Worm (Caenorhabditis elegans): ENCODE data around the gene lst-5.

The lst-5 gene

ce11 chrII:7060791-7061190 lies 38.1 kb downstream of the lst-5 start:
- no peak for TF ChIP-seq hmg-1.1 (GFP tag; IDR thresholded peaks at IDR 0.05)
- TF ChIP-seq hlh-30 (tag; optimal IDR thresholded peaks at IDR 0.05; ENCODE audit: insufficient read depth), result peak; percentile 41

- TF ChIP-seq ZK546.5 (tag; optimal IDR thresholded peaks at IDR 0.05) (no peak), dve-1 (tag; optimal IDR thresholded peaks at IDR 0.05; ENCODE audit: insufficient read depth) (no peak), tag-97 (GFP tag; IDR thresholded peaks at IDR 0.05) (no peak), nhr-48 (tag; optimal IDR thresholded peaks at IDR 0.05) (no peak), sdz-12 (GFP tag; optimal IDR thresholded peaks at IDR 0.05) (no peak), pqm-1 (tag; optimal IDR thresholded peaks at IDR 0.05) (no peak), lin-38 (GFP tag; IDR thresholded peaks at IDR 0.05) (no peak), dmd-8 (GFP tag; IDR thresholded peaks at IDR 0.05) (no peak), nhr-28 (tag; optimal IDR thresholded peaks at IDR 0.05) (no peak), unc-62 (GFP tag; optimal IDR thresholded peaks at IDR 0.05 in 1 of 2) (no peak), unc-62 (tag; optimal IDR thresholded peaks at IDR 0.05) (no peak), nhr-25 (tag; optimal IDR thresholded peaks at IDR 0.05; ENCODE audit: borderline replicate concordance, insufficient read depth) (no peak), daf-16 (GFP tag; optimal IDR thresholded peaks at IDR 0.05) (no peak), daf-16 (tag; optimal IDR thresholded peaks at IDR 0.05) (no peak), ceh-20 (GFP tag; IDR thresholded peaks at IDR 0.05) (no peak), lsy-2 (tag; optimal IDR thresholded peaks at IDR 0.05) (no peak), hlh-30 (tag; optimal IDR thresholded peaks at IDR 0.05; ENCODE audit: insufficient read depth) (no peak), nhr-6 (tag; optimal IDR thresholded peaks at IDR 0.05) (no peak)
These were observed 39.0 kb downstream of the lst-5 start, which contains the start of gene acs-6 for ce11 chrII:7061730-7062129. acs-6 (plus strand) TSS chrII:7062030.

- TF ChIP-seq skn-1 (tag; optimal IDR thresholded peaks at IDR 0.05), result no peak
- TF ChIP-seq fos-1 (tag; optimal IDR thresholded peaks at IDR 0.05), result no peak
- no peak for TF ChIP-seq nhr-77 (tag; optimal IDR thresholded peaks at IDR 0.05)
- no peak for TF ChIP-seq lin-13 (GFP tag; optimal IDR thresholded peaks at IDR 0.05)
- TF ChIP-seq nhr-48 (tag; optimal IDR thresholded peaks at IDR 0.05), result no peak
- TF ChIP-seq mxl-3 (GFP tag; optimal IDR thresholded peaks at IDR 0.05), result no peak
- no peak for TF ChIP-seq dve-1 (tag; optimal IDR thresholded peaks at IDR 0.05; ENCODE audit: insufficient read depth)
- TF ChIP-seq daf-8 (GFP tag; IDR thresholded peaks at IDR 0.05), result no peak
- no peak for TF ChIP-seq zip-11 (GFP tag; IDR thresholded peaks at IDR 0.05)
- no peak for TF ChIP-seq rbr-2 (tag; optimal IDR thresholded peaks at IDR 0.05)
These were observed 42.7 kb downstream of the lst-5 start, which contains the start of gene nos-2 for ce11 chrII:7065391-7065790. nos-2 (plus strand) TSS chrII:7065618.

ce11 chrII:7069866-7070265 lies 47.2 kb downstream of the lst-5 start, which contains the start of gene him-14:
him-14 (minus strand) TSS chrII:7069966.
- TF ChIP-seq aha-1 (tag), result peak; percentile 82
- no peak for TF ChIP-seq zip-2 (tag; optimal IDR thresholded peaks at IDR 0.05)

ce11 chrII:7070434-7070833 lies 47.7 kb downstream of the lst-5 start:
- TF ChIP-seq hlh-30 (tag; optimal IDR thresholded peaks at IDR 0.05; ENCODE audit: insufficient read depth) (no peak), nhr-102 (tag; optimal IDR thresholded peaks at IDR 0.05) (no peak), gei-8 (GFP tag; optimal IDR thresholded peaks at IDR 0.05) (no peak), hif-1 (tag; optimal IDR thresholded peaks at IDR 0.05) (no peak), egl-43 (GFP tag; IDR thresholded peaks at IDR 0.05) (no peak)

ce11 chrII:7072315-7072589 lies 49.5 kb downstream of the lst-5 start, which contains the start of gene kars-1:
kars-1 (minus strand) TSS chrII:7072415.
- TF ChIP-seq lim-7 (GFP tag; IDR thresholded peaks at IDR 0.05) (no peak), sdz-12 (GFP tag; optimal IDR thresholded peaks at IDR 0.05) (no peak), lir-3 (tag; optimal IDR thresholded peaks at IDR 0.05) (no peak), T20F7.1 (GFP tag; optimal IDR thresholded peaks at IDR 0.05) (no peak), jun-1 (tag; optimal IDR thresholded peaks at IDR 0.05) (no peak), ceh-32 (tag; optimal IDR thresholded peaks at IDR 0.05; ENCODE audit: poor library complexity) (no peak)

All from whole organism, L4 larva.